Fruit fly (Drosophila melanogaster): ENCODE results near the gene vkg.

dm6 chr2L:5072357-5072756, 44.4 kb upstream of the vkg start:
- TF ChIP-seq Dll (optimal IDR thresholded peaks at IDR 0.05) (no peak), CG8478 (optimal IDR thresholded peaks at IDR 0.05) (no peak), psq (optimal IDR thresholded peaks at IDR 0.05) (no peak), EcR (GFP tag; optimal IDR thresholded peaks at IDR 0.05) (no peak), usp (GFP tag; optimal IDR thresholded peaks at IDR 0.05) (no peak), pan (optimal IDR thresholded peaks at IDR 0.05) (no peak)
